Fruit fly (Drosophila melanogaster) whole organism: ENCODE measurements around the gene CG32642.

ENCODE experiments used
- EcR ChIP-seq, 2 experiments: fragments of >200 bp; optimal IDR thresholded peaks; 2 replicates each; lab custom pipeline; 2017; ENCODE audit warnings: missing biosample characterization in 2 of 2, missing genetic modification characterization in 2 of 2, missing genetic modification reagents in 2 of 2
- psq ChIP-seq: fragments of >200 bp; optimal IDR thresholded peaks from 2 replicates; lab custom pipeline; 2017
- usp ChIP-seq: fragments of >200 bp; optimal IDR thresholded peaks from 2 replicates; lab custom pipeline; 2017; ENCODE audit warnings: missing biosample characterization, missing genetic modification characterization, mixed read lengths

- no peak for TF ChIP-seq usp (GFP tag; lab: Kevin White, UChicago)
- TF ChIP-seq psq (lab: Kevin White, UChicago), result no peak
- no peak for TF ChIP-seq EcR (GFP tag; optimal IDR thresholded peaks at IDR 0.05; lab: Kevin White, UChicago)
These were observed 17.1 kb downstream of the CG32642 start, which contains the start of gene CG12716 for dm6 chrX:12976131-12976530.
